Worm (Caenorhabditis elegans): ENCODE data around the gene ptr-25.

DNA sequence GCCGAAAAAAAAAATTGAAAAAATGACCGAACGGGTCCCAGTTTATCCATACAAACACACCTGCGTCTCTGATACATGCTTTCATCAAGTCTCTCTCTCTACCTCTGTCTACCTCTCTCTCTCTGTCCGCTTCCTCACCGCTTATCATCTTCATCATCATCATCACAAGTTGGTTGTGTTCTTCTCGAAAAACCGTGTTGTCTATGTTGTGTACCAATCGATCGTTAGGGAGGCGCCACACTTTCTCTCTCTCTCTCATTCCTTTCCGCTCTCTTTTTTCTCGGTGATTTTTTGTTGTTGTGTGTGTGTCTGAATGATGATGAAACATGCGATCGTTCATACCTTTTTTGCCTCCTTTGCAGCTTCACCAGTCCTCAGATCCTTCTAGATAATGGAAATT lies 24.3 kb upstream of the ptr-25 start:
- TF ChIP-seq tra-4 (tag; optimal IDR thresholded peaks at IDR 0.05) (no peak), hmg-4 (GFP tag; optimal IDR thresholded peaks at IDR 0.05) (no peak), hmbx-1 (tag; optimal IDR thresholded peaks at IDR 0.05) (no peak), flt-1 (GFP tag; IDR thresholded peaks at IDR 0.05) (no peak), ets-7 (tag; optimal IDR thresholded peaks at IDR 0.05) (no peak), ama-1 (optimal IDR thresholded peaks at IDR 0.05) (no peak), hnd-1 (tag; optimal IDR thresholded peaks at IDR 0.05) (no peak), scrt-1 (GFP tag; IDR thresholded peaks at IDR 0.05) (no peak), sea-1 (GFP tag; conservative IDR thresholded peaks at IDR 0.05) (no peak), B0310.2 (tag; optimal IDR thresholded peaks at IDR 0.05) (no peak), F13C5.2 (tag; optimal IDR thresholded peaks at IDR 0.05) (no peak), ceh-13 (GFP tag; optimal IDR thresholded peaks at IDR 0.05) (no peak), pes-1 (GFP tag; IDR thresholded peaks at IDR 0.05) (no peak)

All from whole organism, early embryonic.